Fruit fly (Drosophila melanogaster): ENCODE results near the gene spn-D.

Gene spn-D

DNA sequence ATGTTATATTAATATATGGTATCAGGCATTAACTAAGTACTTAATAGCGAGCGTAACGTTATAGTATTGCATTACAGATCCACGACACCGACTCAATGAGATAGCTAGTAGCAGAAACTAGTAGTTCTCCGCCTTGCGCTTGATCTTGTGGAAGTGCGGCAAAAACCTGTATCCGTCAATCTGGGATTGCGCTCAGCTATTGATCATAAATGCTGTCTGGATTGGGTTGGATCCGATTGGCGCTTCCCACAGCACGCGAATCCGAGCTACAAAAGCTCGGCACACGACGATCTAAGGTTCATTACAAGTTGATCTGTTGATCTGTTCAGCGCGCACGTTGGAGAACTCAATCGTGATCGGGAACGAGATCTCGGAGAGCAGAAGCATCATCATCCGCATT is 4.7 kb upstream of the spn-D start, which contains the start of gene CG5909:
Gene CG5909, plus strand, starts transcription at position 301 of the 400 bp plus-strand sequence.
- TF ChIP-seq Mnt (GFP tag; optimal IDR thresholded peaks at IDR 0.05): no peak
- TF ChIP-seq pad (GFP tag; optimal IDR thresholded peaks at IDR 0.05): no peak
- TF ChIP-seq CG11617 (GFP tag; optimal IDR thresholded peaks at IDR 0.05): no peak
- no peak for TF ChIP-seq toe (GFP tag; optimal IDR thresholded peaks at IDR 0.05)
- TF ChIP-seq CG14711 (tag; optimal IDR thresholded peaks at IDR 0.05): no peak

DNA sequence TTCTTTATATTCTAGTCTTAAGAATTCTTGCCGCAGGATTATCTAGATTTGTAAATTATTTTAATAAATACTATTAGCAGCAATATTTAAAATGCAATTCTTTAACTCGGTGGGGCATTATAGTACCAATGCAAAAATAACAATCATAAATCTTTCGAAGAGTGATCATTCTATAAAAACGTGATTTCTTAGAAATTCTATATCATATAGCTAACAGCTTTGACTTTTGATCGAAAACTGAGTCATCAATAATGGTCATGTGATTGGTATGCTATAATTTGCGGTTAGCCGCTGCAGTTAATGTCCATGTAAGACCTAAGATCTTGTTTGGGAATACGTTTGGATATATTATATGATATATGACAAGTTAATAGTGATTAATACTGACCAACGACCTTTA is 2.7 kb upstream of the spn-D start, which contains the start of gene ppk31:
Gene ppk31, plus strand, starts transcription at position 301 of the 400 bp plus-strand sequence.
- no peak for TF ChIP-seq toe (GFP tag; optimal IDR thresholded peaks at IDR 0.05)
- TF ChIP-seq cnc (optimal IDR thresholded peaks at IDR 0.05): no peak
- TF ChIP-seq CG7045 (GFP tag; optimal IDR thresholded peaks at IDR 0.05): no peak
- no peak for TF ChIP-seq CG5204 (GFP tag; optimal IDR thresholded peaks at IDR 0.05)
- no peak for TF ChIP-seq CG12768 (GFP tag; optimal IDR thresholded peaks at IDR 0.05)
- no peak for TF ChIP-seq tj (GFP tag; optimal IDR thresholded peaks at IDR 0.05)
- no peak for TF ChIP-seq Crg-1 (GFP tag; optimal IDR thresholded peaks at IDR 0.05)
- TF ChIP-seq pad (GFP tag; optimal IDR thresholded peaks at IDR 0.05): no peak
- no peak for TF ChIP-seq Clk (GFP tag; optimal IDR thresholded peaks at IDR 0.05)
- TF ChIP-seq CG7101 (tag; optimal IDR thresholded peaks at IDR 0.05): no peak
- TF ChIP-seq Hr96 (GFP tag; optimal IDR thresholded peaks at IDR 0.05): no peak
- TF ChIP-seq cic (GFP tag; optimal IDR thresholded peaks at IDR 0.05): no peak
- no peak for TF ChIP-seq CG1620 (GFP tag; optimal IDR thresholded peaks at IDR 0.05)
- TF ChIP-seq CG33017 (tag; optimal IDR thresholded peaks at IDR 0.05): no peak
- TF ChIP-seq CG14711 (tag; optimal IDR thresholded peaks at IDR 0.05): no peak
- TF ChIP-seq ovo (GFP tag; optimal IDR thresholded peaks at IDR 0.05): no peak

DNA sequence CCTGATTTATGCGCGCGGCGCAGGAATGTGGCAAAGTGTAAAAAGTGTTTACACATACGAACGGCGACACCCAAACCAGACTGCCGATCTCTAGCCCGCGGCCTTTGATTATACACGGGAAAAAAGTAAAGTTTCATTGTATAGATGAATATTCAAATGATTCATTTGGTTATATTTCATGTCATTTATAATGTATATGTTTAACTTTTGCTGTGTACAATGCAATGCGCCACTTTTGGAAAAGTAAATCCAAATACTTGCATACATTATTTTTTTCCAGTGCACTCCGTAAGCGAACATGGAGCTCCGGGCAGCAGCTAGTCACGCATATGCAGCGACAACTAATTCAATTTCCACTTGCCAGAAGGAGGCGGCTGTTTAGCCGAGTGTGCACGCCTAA is 1.8 kb downstream of the spn-D start:
- TF ChIP-seq CG11617 (GFP tag; optimal IDR thresholded peaks at IDR 0.05) (no peak), CG33017 (tag; optimal IDR thresholded peaks at IDR 0.05) (no peak), CG14711 (tag; optimal IDR thresholded peaks at IDR 0.05) (no peak), CG7101 (tag; optimal IDR thresholded peaks at IDR 0.05) (no peak), tj (GFP tag; optimal IDR thresholded peaks at IDR 0.05) (no peak), Crg-1 (GFP tag; optimal IDR thresholded peaks at IDR 0.05) (no peak), Hr96 (GFP tag; optimal IDR thresholded peaks at IDR 0.05) (no peak)

DNA sequence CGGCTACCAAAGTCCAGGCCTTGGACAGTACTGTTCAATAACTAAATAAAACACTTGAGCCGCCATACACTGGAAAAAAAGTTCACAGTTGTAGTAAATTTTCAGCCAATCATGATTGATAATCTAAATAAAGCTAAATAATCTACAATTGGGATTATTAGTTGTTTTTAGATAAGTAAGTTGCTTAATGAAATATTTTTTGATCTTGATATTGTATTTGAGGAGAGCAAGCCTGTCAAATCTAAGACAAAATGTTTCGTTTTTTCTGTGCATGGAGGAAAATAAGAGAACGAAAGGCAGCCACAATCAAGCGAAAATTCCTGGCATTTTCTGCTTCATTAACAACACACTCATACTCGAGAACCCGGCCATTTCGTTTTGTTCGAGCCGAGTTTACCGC is 5.6 kb downstream of the spn-D start:
- TF ChIP-seq tj (GFP tag; optimal IDR thresholded peaks at IDR 0.05): no peak
- no peak for TF ChIP-seq CG14711 (tag; optimal IDR thresholded peaks at IDR 0.05)
- no peak for TF ChIP-seq CG11617 (GFP tag; optimal IDR thresholded peaks at IDR 0.05)
- no peak for TF ChIP-seq Hr96 (GFP tag; optimal IDR thresholded peaks at IDR 0.05)
- no peak for TF ChIP-seq CG7101 (tag; optimal IDR thresholded peaks at IDR 0.05)
- TF ChIP-seq Clk (GFP tag; optimal IDR thresholded peaks at IDR 0.05): no peak
- TF ChIP-seq Crg-1 (GFP tag; optimal IDR thresholded peaks at IDR 0.05): no peak
- TF ChIP-seq CG33017 (tag; optimal IDR thresholded peaks at IDR 0.05): no peak
- TF ChIP-seq CG1620 (GFP tag; optimal IDR thresholded peaks at IDR 0.05): no peak
- no peak for TF ChIP-seq CG7045 (GFP tag; optimal IDR thresholded peaks at IDR 0.05)
- TF ChIP-seq CG12768 (GFP tag; optimal IDR thresholded peaks at IDR 0.05): no peak
- no peak for TF ChIP-seq cic (GFP tag; optimal IDR thresholded peaks at IDR 0.05)

DNA sequence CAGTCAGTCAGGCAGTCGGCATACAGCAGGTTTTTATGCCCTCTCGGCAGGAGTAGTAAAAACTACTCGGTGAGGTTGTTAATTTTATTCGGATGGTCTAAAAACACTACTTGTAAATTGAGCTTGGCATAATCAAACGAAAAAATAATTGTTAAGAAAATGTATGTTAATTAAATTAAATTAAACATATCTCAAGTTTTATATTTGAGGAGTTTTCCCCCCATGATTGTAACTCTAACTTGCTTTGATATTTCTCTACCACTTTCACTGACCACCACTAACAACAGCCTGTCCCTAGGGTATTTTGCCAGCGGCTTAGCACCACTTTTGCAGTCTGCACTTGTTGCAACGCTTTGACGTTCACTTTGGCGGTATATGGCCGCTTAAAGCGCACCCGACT is 10.2 kb downstream of the spn-D start:
- TF ChIP-seq CG12768 (GFP tag; optimal IDR thresholded peaks at IDR 0.05) (no peak), CG7045 (GFP tag; optimal IDR thresholded peaks at IDR 0.05) (no peak), toe (GFP tag; optimal IDR thresholded peaks at IDR 0.05) (no peak), CG1620 (GFP tag; optimal IDR thresholded peaks at IDR 0.05) (no peak), Crg-1 (GFP tag; optimal IDR thresholded peaks at IDR 0.05) (no peak)

DNA sequence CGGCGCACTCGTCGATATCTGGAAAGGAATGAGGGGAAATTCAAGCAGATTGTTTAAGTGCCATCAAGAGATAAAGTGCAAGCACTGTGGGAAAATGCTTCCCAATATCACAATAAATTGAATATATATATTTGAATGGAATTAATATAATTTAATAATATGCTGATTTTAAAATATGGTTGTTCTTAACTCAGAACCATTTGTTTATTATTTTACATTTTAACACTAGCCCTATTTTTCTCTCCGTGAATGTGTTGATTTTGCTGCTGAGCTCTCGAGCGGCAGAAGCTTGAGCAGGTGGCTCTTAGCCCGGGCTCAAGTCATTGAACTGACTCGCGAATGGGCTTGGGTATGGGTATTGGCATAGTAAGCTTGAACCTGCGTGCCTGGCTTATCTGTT is 12.1 kb downstream of the spn-D start:
- TF ChIP-seq Crg-1 (GFP tag; optimal IDR thresholded peaks at IDR 0.05): no peak
- TF ChIP-seq CG12768 (GFP tag; optimal IDR thresholded peaks at IDR 0.05): no peak
- TF ChIP-seq Clk (GFP tag; optimal IDR thresholded peaks at IDR 0.05): no peak
- no peak for TF ChIP-seq toe (GFP tag; optimal IDR thresholded peaks at IDR 0.05)
- TF ChIP-seq pad (GFP tag; optimal IDR thresholded peaks at IDR 0.05): no peak
- no peak for TF ChIP-seq cic (GFP tag; optimal IDR thresholded peaks at IDR 0.05)

DNA sequence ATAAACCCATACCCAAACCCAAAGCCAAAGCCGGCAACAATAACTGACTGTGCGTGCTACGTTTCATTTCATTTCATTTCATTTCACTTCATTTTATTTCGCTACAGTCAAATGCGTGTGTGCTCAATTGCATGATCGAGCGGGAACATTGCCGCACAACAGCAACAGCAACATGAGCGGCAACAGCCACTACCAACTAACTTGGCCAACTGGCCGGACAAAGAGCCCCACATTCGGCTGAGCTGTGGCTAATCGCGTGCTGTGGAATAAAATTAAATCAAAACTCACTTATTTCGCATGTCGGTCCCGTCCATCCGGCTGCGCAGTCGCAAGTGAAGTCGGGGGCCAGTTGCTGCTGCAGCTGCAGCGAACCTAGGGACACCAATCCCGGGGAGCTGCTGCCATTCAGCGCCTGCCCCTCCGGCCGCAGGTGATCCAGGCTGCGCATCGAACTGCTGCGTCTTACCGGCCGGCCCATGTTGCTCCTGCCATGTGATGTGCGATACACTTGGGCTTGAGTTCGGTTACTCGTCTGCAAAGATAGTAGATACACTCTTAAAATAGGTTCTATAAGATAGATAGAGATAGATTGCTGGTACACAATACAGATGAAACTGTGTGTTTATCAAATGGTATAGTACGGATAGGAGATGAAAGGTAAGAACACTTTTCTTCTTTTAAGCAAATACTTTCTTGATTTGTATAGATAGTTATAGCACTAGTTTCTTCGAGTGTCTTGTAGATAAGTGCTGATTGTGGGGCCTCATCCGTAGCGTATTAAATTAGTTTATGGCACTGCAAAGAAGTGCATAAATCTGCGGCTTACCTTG is 13.2 kb downstream of the spn-D start:
- no peak for TF ChIP-seq CG7045 (GFP tag; optimal IDR thresholded peaks at IDR 0.05)
- TF ChIP-seq bab1 (GFP tag; optimal IDR thresholded peaks at IDR 0.05): no peak

DNA sequence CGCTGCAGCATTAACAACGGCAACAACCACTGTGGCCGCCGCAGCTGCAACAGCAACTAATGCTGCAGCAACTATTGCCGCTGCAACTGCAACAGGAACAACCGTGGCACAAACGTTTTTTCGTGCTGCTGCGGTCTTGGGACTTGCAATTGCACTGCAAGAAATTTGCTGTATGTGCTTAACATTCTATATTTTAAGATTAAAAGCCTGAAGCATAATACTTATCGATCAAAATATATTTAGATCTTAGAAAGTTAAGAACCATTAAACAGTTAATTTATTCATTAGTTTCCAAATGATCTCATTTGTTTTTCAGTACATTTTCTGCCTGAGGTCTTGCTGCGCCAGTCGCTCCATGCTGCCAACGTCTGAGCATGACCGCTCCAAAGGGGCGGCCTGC is 15.6 kb downstream of the spn-D start:
- no peak for TF ChIP-seq CG7101 (tag; optimal IDR thresholded peaks at IDR 0.05)
- no peak for TF ChIP-seq CG5204 (GFP tag; optimal IDR thresholded peaks at IDR 0.05)
- no peak for TF ChIP-seq CG1620 (GFP tag; optimal IDR thresholded peaks at IDR 0.05)
- no peak for TF ChIP-seq ovo (GFP tag; optimal IDR thresholded peaks at IDR 0.05)
- TF ChIP-seq CG11617 (GFP tag; optimal IDR thresholded peaks at IDR 0.05): no peak
- no peak for TF ChIP-seq CG7045 (GFP tag; optimal IDR thresholded peaks at IDR 0.05)
- TF ChIP-seq Clk (GFP tag; optimal IDR thresholded peaks at IDR 0.05): no peak
- TF ChIP-seq cic (GFP tag; optimal IDR thresholded peaks at IDR 0.05): no peak
- TF ChIP-seq CG33017 (tag; optimal IDR thresholded peaks at IDR 0.05): no peak
- no peak for TF ChIP-seq cnc (optimal IDR thresholded peaks at IDR 0.05)
- TF ChIP-seq CG14711 (tag; optimal IDR thresholded peaks at IDR 0.05): no peak
- TF ChIP-seq bab1 (GFP tag; optimal IDR thresholded peaks at IDR 0.05): no peak
- TF ChIP-seq Hr96 (GFP tag; optimal IDR thresholded peaks at IDR 0.05): no peak
- no peak for TF ChIP-seq tj (GFP tag; optimal IDR thresholded peaks at IDR 0.05)
- TF ChIP-seq Mnt (GFP tag; optimal IDR thresholded peaks at IDR 0.05): no peak
- TF ChIP-seq kay (GFP tag; ENCODE audit: borderline replicate concordance): no peak
- TF ChIP-seq Crg-1 (GFP tag; optimal IDR thresholded peaks at IDR 0.05): no peak
